Worm (Caenorhabditis elegans): ENCODE measurements around the gene adm-2.

adm-2 gene

DNA sequence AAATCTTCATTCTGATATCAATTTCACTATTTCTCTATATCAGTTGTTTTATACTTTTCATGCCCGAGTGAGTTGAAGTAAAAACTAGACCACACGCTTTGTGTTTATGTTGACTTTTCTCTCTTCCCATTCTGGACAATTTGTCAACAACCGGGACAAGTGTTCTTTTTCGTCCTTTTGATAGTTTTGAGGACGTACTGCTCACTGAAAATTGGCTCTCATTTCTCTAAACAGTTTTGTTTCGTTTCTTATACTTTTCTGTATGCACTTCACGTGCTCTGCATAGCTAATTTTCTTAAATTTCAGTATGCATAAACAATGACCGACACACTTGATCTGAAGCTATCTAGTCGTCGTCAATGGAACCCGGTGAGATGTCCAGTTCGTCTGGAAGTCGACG is at the start of gene adm-2:
TSS of gene adm-2 (plus strand) at position 301 of the 400 bp plus-strand sequence.
- no peak for TF ChIP-seq hlh-1 (tag; optimal IDR thresholded peaks at IDR 0.05)
- TF ChIP-seq ceh-43 (GFP tag; optimal IDR thresholded peaks at IDR 0.05), result no peak
- no peak for TF ChIP-seq blmp-1 (tag; optimal IDR thresholded peaks at IDR 0.05)
- TF ChIP-seq nhr-12 (tag; optimal IDR thresholded peaks at IDR 0.05), result no peak
- no peak for TF ChIP-seq zip-8 (tag; optimal IDR thresholded peaks at IDR 0.05)
- TF ChIP-seq snpc-4 (tag; optimal IDR thresholded peaks at IDR 0.05), result no peak

DNA sequence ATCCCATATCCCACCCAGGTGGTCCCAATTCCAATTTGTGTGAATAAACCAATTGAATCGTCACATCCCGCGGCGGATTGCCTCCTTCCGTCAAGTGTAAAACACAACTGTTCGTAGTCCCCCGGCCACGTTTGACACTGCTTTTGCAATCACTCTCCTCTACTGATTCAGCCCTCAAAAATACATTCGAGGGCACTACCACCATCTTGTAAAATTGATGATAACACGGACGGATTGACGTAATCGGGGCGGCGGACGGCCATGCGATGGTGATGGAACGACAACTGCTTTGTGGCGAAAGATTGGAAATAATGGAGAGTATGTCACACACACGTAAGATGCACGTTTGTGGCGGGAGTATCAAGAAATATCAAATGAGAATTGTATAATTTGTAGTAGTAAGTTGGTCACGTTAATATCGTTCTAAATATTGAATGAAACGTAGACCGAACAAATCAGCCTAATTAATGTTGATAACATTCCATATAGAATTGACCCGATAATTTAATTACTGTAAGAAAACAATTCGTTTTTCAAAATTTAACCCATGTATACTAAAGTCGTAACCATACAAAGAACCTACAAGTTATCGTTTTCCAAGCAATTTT is 49.3 kb upstream of the adm-2 start:
- TF ChIP-seq unc-62 (GFP tag; optimal IDR thresholded peaks at IDR 0.05) (peak; percentile 28), flh-1 (GFP tag; optimal IDR thresholded peaks at IDR 0.05) (no peak), nhr-2 (tag; optimal IDR thresholded peaks at IDR 0.05) (no peak), ceh-39 (tag; optimal IDR thresholded peaks at IDR 0.05) (no peak), unc-120 (tag; optimal IDR thresholded peaks at IDR 0.05; ENCODE audit: poor library complexity, severe bottlenecking) (peak; percentile 84), drap-1 (GFP tag; optimal IDR thresholded peaks at IDR 0.05) (no peak), nhr-28 (tag; optimal IDR thresholded peaks at IDR 0.05) (no peak), ceh-43 (GFP tag; optimal IDR thresholded peaks at IDR 0.05) (no peak), sptf-1 (tag; optimal IDR thresholded peaks at IDR 0.05) (no peak), ztf-11 (tag; optimal IDR thresholded peaks at IDR 0.05) (no peak), cnd-1 (tag; optimal IDR thresholded peaks at IDR 0.05) (no peak), ceh-83 (GFP tag; optimal IDR thresholded peaks at IDR 0.05) (no peak), hlh-1 (tag; optimal IDR thresholded peaks at IDR 0.05) (peak; percentile 45)

DNA sequence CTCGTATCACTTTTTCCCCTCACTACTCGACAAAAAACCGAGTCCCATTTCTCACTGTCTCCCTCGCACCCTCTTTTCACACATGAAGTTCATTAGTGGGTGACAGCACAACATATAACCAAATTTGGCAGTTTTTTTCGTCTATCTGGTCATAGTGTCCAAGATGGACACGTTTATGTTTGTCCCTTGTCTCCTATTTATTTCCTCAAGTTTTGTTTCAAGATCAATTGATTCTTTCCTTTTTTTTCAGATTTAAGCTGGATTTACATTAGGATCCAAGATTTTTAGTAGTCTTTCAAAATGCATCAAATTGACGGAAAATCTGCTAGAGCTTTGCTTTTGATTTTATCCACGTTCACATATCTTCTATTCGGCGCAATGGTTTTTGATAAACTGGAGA is 48.2 kb upstream of the adm-2 start, which contains the start of gene twk-20:
TSS of gene twk-20 (plus strand) at position 301 of the 400 bp plus-strand sequence.
- peak; percentile 20 for TF ChIP-seq ces-1 (GFP tag; optimal IDR thresholded peaks at IDR 0.05)
- TF ChIP-seq lsy-2 (tag; optimal IDR thresholded peaks at IDR 0.05), result no peak

DNA sequence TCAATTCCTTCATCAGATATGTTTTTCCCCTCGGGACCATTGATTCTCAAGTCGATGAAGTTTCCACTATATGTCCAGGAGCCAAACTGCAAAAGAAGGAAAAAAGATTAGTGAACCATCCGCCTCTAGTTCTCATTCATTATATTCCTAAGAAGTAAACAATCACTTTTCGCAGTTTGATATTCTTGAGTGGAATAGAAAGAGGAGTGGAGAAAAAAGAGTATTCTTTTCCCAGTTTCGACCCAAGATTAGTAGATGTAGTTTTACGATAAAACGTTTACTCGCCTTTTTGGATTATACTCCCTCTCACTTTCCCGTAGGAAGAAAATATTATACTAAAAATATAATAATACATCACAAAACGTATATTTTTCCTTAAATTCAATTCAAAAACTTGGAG is 42.9 kb upstream of the adm-2 start:
- TF ChIP-seq ceh-43 (GFP tag; optimal IDR thresholded peaks at IDR 0.05) (no peak), mep-1 (tag; optimal IDR thresholded peaks at IDR 0.05) (no peak), tbx-8 (GFP tag; optimal IDR thresholded peaks at IDR 0.05) (no peak), unc-39 (tag; optimal IDR thresholded peaks at IDR 0.05) (no peak), flh-1 (GFP tag; optimal IDR thresholded peaks at IDR 0.05) (no peak), bed-3 (GFP tag; optimal IDR thresholded peaks at IDR 0.05) (no peak), nhr-28 (tag; optimal IDR thresholded peaks at IDR 0.05) (no peak), sptf-1 (tag; optimal IDR thresholded peaks at IDR 0.05) (no peak), unc-62 (GFP tag; optimal IDR thresholded peaks at IDR 0.05) (no peak), snpc-4 (tag; optimal IDR thresholded peaks at IDR 0.05) (no peak), nhr-237 (tag; optimal IDR thresholded peaks at IDR 0.05) (no peak), nhr-12 (tag; optimal IDR thresholded peaks at IDR 0.05) (no peak)

DNA sequence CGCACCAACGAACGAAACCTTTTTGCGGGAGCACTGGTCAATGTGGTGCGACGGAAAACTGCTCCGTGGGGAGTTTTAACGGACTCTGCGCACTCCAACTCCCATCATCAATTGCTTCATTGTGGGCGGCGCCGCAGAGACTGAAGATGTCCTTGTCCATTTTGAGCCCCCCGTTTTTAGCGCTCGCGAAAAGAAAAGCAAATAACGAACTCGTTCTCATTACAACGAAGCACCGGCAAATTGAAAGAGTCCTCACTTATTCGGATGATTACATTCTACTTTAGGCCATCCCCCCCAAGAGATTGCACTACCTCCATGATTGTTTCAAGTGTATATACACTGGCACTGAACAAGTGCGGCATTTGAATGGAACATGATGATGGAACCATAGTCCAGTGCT is 41.0 kb upstream of the adm-2 start, which contains the start of gene acr-9:
TSS of gene acr-9 (minus strand) at position 101 of the 400 bp plus-strand sequence.
- TF ChIP-seq mep-1 (tag; optimal IDR thresholded peaks at IDR 0.05) (no peak), pha-4 (tag; optimal IDR thresholded peaks at IDR 0.05) (no peak), mls-2 (tag; optimal IDR thresholded peaks at IDR 0.05) (no peak), ceh-43 (GFP tag; optimal IDR thresholded peaks at IDR 0.05) (no peak), nhr-28 (tag; optimal IDR thresholded peaks at IDR 0.05) (no peak), M03D4.4 (tag; optimal IDR thresholded peaks at IDR 0.05) (no peak), ceh-83 (GFP tag; optimal IDR thresholded peaks at IDR 0.05) (no peak), blmp-1 (tag; optimal IDR thresholded peaks at IDR 0.05) (no peak), lin-32 (GFP tag; optimal IDR thresholded peaks at IDR 0.05) (no peak), ces-1 (GFP tag; optimal IDR thresholded peaks at IDR 0.05) (no peak), hlh-1 (tag; optimal IDR thresholded peaks at IDR 0.05) (no peak), unc-39 (tag; optimal IDR thresholded peaks at IDR 0.05) (no peak), cnd-1 (tag; optimal IDR thresholded peaks at IDR 0.05) (no peak), tbx-8 (GFP tag; optimal IDR thresholded peaks at IDR 0.05) (no peak), zip-8 (tag; optimal IDR thresholded peaks at IDR 0.05) (no peak), ham-2 (GFP tag; optimal IDR thresholded peaks at IDR 0.05) (no peak)

DNA sequence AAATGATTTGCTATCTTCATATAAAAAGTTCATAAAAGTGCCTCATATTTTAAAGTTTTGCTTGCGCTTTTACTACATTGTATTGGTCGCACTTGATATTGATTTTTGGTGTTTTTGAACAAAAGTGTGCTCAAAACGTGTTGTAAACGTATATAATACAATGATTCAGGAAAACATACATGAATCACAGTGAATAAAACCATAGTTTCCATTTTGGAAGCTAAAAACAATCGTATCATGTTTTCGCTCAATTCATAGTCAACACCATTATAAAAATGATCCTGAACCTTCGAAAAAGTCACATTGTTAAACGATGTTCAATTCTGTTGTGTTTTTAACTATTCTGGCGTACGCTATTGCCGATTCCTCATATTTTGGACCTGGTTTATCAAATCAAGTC is 40.5 kb upstream of the adm-2 start, which contains the start of gene C40C9.3:
TSS of gene C40C9.3 (plus strand) at position 301 of the 400 bp plus-strand sequence.
- TF ChIP-seq mep-1 (tag; optimal IDR thresholded peaks at IDR 0.05), result no peak
- no peak for TF ChIP-seq elt-3 (tag; optimal IDR thresholded peaks at IDR 0.05)

All from whole organism, mixed stage, embryonic.